Fruit fly (Drosophila melanogaster) whole organism, embryonic: Measurements from ENCODE around the gene ATPsynB.

ENCODE experiments used
- Antp ChIP-seq: fragments of 200-800 bp; sonication (Bioruptor generic); optimal IDR thresholded peaks from 3 replicates; lab custom pipeline; 2016; ENCODE audit warnings: missing biosample characterization, missing genetic modification characterization
- Awh ChIP-seq: fragments of 200-800 bp; sonication (Bioruptor generic); IDR thresholded peaks from 2 replicates; pipeline ENCODE4, ENCODE4 v1.3.6; 2022; ENCODE audit warnings: missing biosample characterization, missing genetic modification characterization
- B-H2 ChIP-seq: fragments of 200-800 bp; sonication (Bioruptor generic); optimal IDR thresholded peaks from 2 replicates; lab custom pipeline; 2018; ENCODE audit warnings: missing biosample characterization, mild to moderate bottlenecking, missing genetic modification characterization
- CG1024 ChIP-seq: fragments of 200-800 bp; sonication (Bioruptor generic); IDR thresholded peaks from 2 replicates; pipeline ENCODE4 v1.3.6; 2022; ENCODE audit warnings: missing biosample characterization, missing genetic modification characterization
- CG10267 ChIP-seq: fragments of 200-800 bp; sonication (Bioruptor generic); optimal IDR thresholded peaks from 2 replicates; lab custom pipeline; 2018; ENCODE audit warnings: missing biosample characterization, mild to moderate bottlenecking, missing genetic modification characterization, moderate library complexity
- CG10366 ChIP-seq: fragments of 200-800 bp; sonication (Bioruptor generic); IDR thresholded peaks from 2 replicates; pipeline ENCODE4 v1.3.6; 2022; ENCODE audit warnings: missing biosample characterization, missing genetic modification characterization
- CG10462 ChIP-seq: fragments of 200-800 bp; sonication (Bioruptor generic); optimal IDR thresholded peaks from 2 replicates; lab custom pipeline; 2016; ENCODE audit warnings: missing biosample characterization, missing genetic modification characterization
- CG11456 ChIP-seq: fragments of 200-800 bp; sonication (Bioruptor generic); IDR thresholded peaks from 3 replicates; pipeline ENCODE4 v1.3.6; 2022; ENCODE audit warnings: missing biosample characterization, missing genetic modification characterization
- CG12942 ChIP-seq: fragments of 200-800 bp; sonication (Bioruptor generic); optimal IDR thresholded peaks from 3 replicates; lab custom pipeline; 2016; ENCODE audit warnings: missing biosample characterization, missing genetic modification characterization
- CG13296 ChIP-seq: fragments of 200-800 bp; sonication (Bioruptor generic); optimal IDR thresholded peaks from 3 replicates; lab custom pipeline; 2018; ENCODE audit warnings: missing biosample characterization, mild to moderate bottlenecking, missing genetic modification characterization
- CG15073 ChIP-seq: fragments of 200-800 bp; sonication (Bioruptor generic); optimal IDR thresholded peaks from 2 replicates; lab custom pipeline; 2016; ENCODE audit warnings: missing biosample characterization, missing genetic modification characterization
- CG15696 ChIP-seq: fragments of 200-800 bp; sonication (Bioruptor generic); optimal IDR thresholded peaks from 2 replicates; lab custom pipeline; 2019; ENCODE audit warnings: missing biosample characterization, mild to moderate bottlenecking, missing genetic modification characterization, moderate library complexity
- CG1647 ChIP-seq: fragments of 200-800 bp; sonication (Bioruptor generic); optimal IDR thresholded peaks from 3 replicates; lab custom pipeline; 2016; ENCODE audit warnings: missing biosample characterization, missing genetic modification characterization
- CG17328 ChIP-seq: fragments of 200-800 bp; sonication (Bioruptor generic); IDR thresholded peaks from 2 replicates; pipeline ENCODE4 v1.3.6; 2022; ENCODE audit warnings: missing biosample characterization, missing genetic modification characterization
- CG17359 ChIP-seq: fragments of 200-800 bp; sonication (Bioruptor generic); optimal IDR thresholded peaks from 3 replicates; lab custom pipeline; 2018; ENCODE audit warnings: missing biosample characterization, mild to moderate bottlenecking, missing genetic modification characterization, moderate library complexity
- CG18011 ChIP-seq: fragments of 200-800 bp; sonication (Bioruptor generic); optimal IDR thresholded peaks from 2 replicates; lab custom pipeline; 2017; ENCODE audit warnings: missing biosample characterization, missing genetic modification characterization, mild to moderate bottlenecking, moderate library complexity, missing genotype
- CG2678 ChIP-seq: fragments of 200-800 bp; sonication (Bioruptor generic); optimal IDR thresholded peaks from 3 replicates; lab custom pipeline; 2019; ENCODE audit warnings: missing biosample characterization, mild to moderate bottlenecking, missing genetic modification characterization, moderate library complexity
- CG5180 ChIP-seq: fragments of 200-800 bp; sonication (Bioruptor generic); optimal IDR thresholded peaks from 3 replicates; lab custom pipeline; 2017; ENCODE audit warnings: missing biosample characterization, missing genetic modification characterization, mild to moderate bottlenecking, moderate library complexity, missing genetic modification reagents
- CG6813 ChIP-seq: fragments of 200-800 bp; sonication (Bioruptor generic); optimal IDR thresholded peaks from 2 replicates; lab custom pipeline; 2017; ENCODE audit warnings: missing biosample characterization, missing genetic modification characterization, mild to moderate bottlenecking, moderate library complexity, missing genetic modification reagents
- CG9817 ChIP-seq: fragments of 200-800 bp; sonication (Bioruptor generic); optimal IDR thresholded peaks from 2 replicates; lab custom pipeline; 2018; ENCODE audit warnings: missing biosample characterization, mild to moderate bottlenecking, missing genetic modification characterization, moderate library complexity
- Dek ChIP-seq: fragments of 200-800 bp; sonication (Bioruptor generic); optimal IDR thresholded peaks from 3 replicates; lab custom pipeline; 2019; ENCODE audit warnings: missing biosample characterization, mild to moderate bottlenecking, missing genetic modification characterization, moderate library complexity
- Dfd ChIP-seq, 2 experiments: fragments of >200 bp; optimal IDR thresholded peaks; 2 replicates each; lab custom pipeline; 2017; ENCODE audit warnings: missing biosample characterization in 2 of 2, missing genetic modification characterization in 2 of 2
- E2f1 ChIP-seq: fragments of 200-800 bp; sonication (Bioruptor generic); IDR thresholded peaks from 2 replicates; pipeline ENCODE4 v1.3.6; 2022; ENCODE audit warnings: missing biosample characterization, missing genetic modification characterization
- ERR ChIP-seq: fragments of 200-800 bp; sonication (Bioruptor generic); optimal IDR thresholded peaks from 2 replicates; lab custom pipeline; 2016; ENCODE audit warnings: missing biosample characterization, missing genetic modification characterization
- Elba2 ChIP-seq: fragments of 200-800 bp; sonication (Bioruptor generic); optimal IDR thresholded peaks from 3 replicates; lab custom pipeline; 2016; ENCODE audit warnings: missing biosample characterization, missing genetic modification characterization
- Hr39 ChIP-seq: fragments of >200 bp; optimal IDR thresholded peaks from 2 replicates; lab custom pipeline; 2017
- MTF-1 ChIP-seq: fragments of 200-800 bp; sonication (Bioruptor generic); optimal IDR thresholded peaks from 2 replicates; lab custom pipeline; 2018; ENCODE audit warnings: missing biosample characterization, mild to moderate bottlenecking, missing genetic modification characterization, borderline replicate concordance
- Stat92E ChIP-seq, 3 experiments: fragments of >200 bp in 2 of 3; fragments of 200-800 bp in 1 of 3; sonication (Bioruptor generic) in 1 of 3; optimal IDR thresholded peaks; 2 replicates each; lab custom pipeline; 2017 to 2019; ENCODE audit warnings: missing biosample characterization in 3 of 3, missing genetic modification characterization in 3 of 3, mild to moderate bottlenecking in 1 of 3, moderate library complexity in 1 of 3
- Trl ChIP-seq, 3 experiments: fragments of >200 bp in 2 of 3; fragments of 200-800 bp in 1 of 3; sonication (Bioruptor generic) in 1 of 3; optimal IDR thresholded peaks; 2 replicates in 1 of 3; 3 replicates in 2 of 3; lab custom pipeline; 2016 to 2017; ENCODE audit warnings: missing biosample characterization in 1 of 3, missing genetic modification characterization in 1 of 3
- Usf ChIP-seq: fragments of 200-800 bp; sonication (Bioruptor generic); optimal IDR thresholded peaks from 2 replicates; lab custom pipeline; 2017; ENCODE audit warnings: missing genotype, missing biosample characterization, missing genetic modification characterization
- YL-1 ChIP-seq: fragments of 200-800 bp; sonication (Bioruptor generic); optimal IDR thresholded peaks from 3 replicates; lab custom pipeline; 2017; ENCODE audit warnings: missing biosample characterization, mild to moderate bottlenecking, missing genetic modification characterization
- ac ChIP-seq: fragments of 200-800 bp; sonication (Bioruptor generic); optimal IDR thresholded peaks from 3 replicates; lab custom pipeline; 2017; ENCODE audit warnings: missing biosample characterization, mild to moderate bottlenecking, missing genetic modification characterization
- aop ChIP-seq: fragments of 200-800 bp; sonication (Bioruptor generic); IDR thresholded peaks from 2 replicates; pipeline ENCODE4 v1.3.6; 2022; ENCODE audit warnings: missing biosample characterization, missing genetic modification characterization
- ara ChIP-seq: fragments of 200-800 bp; sonication (Bioruptor generic); IDR thresholded peaks from 2 replicates; pipeline ENCODE4 v1.3.6; 2022; ENCODE audit warnings: missing biosample characterization, missing genetic modification characterization
- bab2 ChIP-seq: fragments of 200-800 bp; sonication (Bioruptor generic); optimal IDR thresholded peaks from 2 replicates; lab custom pipeline; 2016; ENCODE audit warnings: missing biosample characterization, missing genetic modification characterization
- br ChIP-seq: fragments of >200 bp; optimal IDR thresholded peaks from 2 replicates; lab custom pipeline; 2017
- crol ChIP-seq: fragments of 200-800 bp; sonication (Bioruptor generic); IDR thresholded peaks from 2 replicates; pipeline ENCODE4 v1.3.6; 2022; ENCODE audit warnings: missing biosample characterization, missing genetic modification characterization
- da ChIP-seq: fragments of 200-800 bp; sonication (Bioruptor generic); optimal IDR thresholded peaks from 2 replicates; lab custom pipeline; 2016; ENCODE audit warnings: missing biosample characterization, missing genetic modification characterization
- en ChIP-seq: fragments of 200-800 bp; sonication (Bioruptor generic); optimal IDR thresholded peaks from 2 replicates; lab custom pipeline; 2016; ENCODE audit warnings: missing biosample characterization, missing genetic modification characterization
- gce ChIP-seq: fragments of 200-800 bp; sonication (Bioruptor generic); IDR thresholded peaks from 3 replicates; pipeline ENCODE4 v1.3.6; 2022; ENCODE audit warnings: missing biosample characterization, missing genetic modification characterization
- her ChIP-seq: fragments of 200-800 bp; sonication (Bioruptor generic); optimal IDR thresholded peaks from 2 replicates; lab custom pipeline; 2016; ENCODE audit warnings: missing biosample characterization, missing genetic modification characterization
- inv ChIP-seq: fragments of 200-800 bp; sonication (Bioruptor generic); IDR thresholded peaks from 2 replicates; pipeline ENCODE4 v1.3.6; 2022; ENCODE audit warnings: missing biosample characterization, missing genetic modification characterization; ENCODE audit not compliant: partially characterized antibody
- jumu ChIP-seq: fragments of 200-800 bp; sonication (Bioruptor generic); optimal IDR thresholded peaks from 3 replicates; lab custom pipeline; 2016; ENCODE audit warnings: missing biosample characterization, missing genetic modification characterization
- maf-S ChIP-seq: fragments of 200-800 bp; sonication (Bioruptor generic); optimal IDR thresholded peaks from 2 replicates; lab custom pipeline; 2016; ENCODE audit warnings: missing biosample characterization, missing genetic modification characterization
- trem ChIP-seq: fragments of 200-800 bp; optimal IDR thresholded peaks from 3 replicates; lab custom pipeline; 2019; ENCODE audit warnings: missing biosample characterization, mild to moderate bottlenecking, missing genetic modification characterization, moderate library complexity
- unpg ChIP-seq: fragments of 200-800 bp; sonication (Bioruptor generic); optimal IDR thresholded peaks from 3 replicates; lab custom pipeline; 2018; ENCODE audit warnings: missing biosample characterization, mild to moderate bottlenecking, missing genetic modification characterization, moderate library complexity
- vnd ChIP-seq: fragments of 200-800 bp; sonication (Bioruptor generic); IDR thresholded peaks from 3 replicates; pipeline ENCODE4 v1.3.6; 2022; ENCODE audit warnings: missing biosample characterization, missing genetic modification characterization; ENCODE audit not compliant: partially characterized antibody
- z ChIP-seq: fragments of 200-800 bp; sonication (Bioruptor generic); IDR thresholded peaks from 3 replicates; pipeline ENCODE4 v1.3.6; 2022; ENCODE audit warnings: missing biosample characterization, missing genetic modification characterization
- zen2 ChIP-seq: fragments of 200-800 bp; sonication (Bioruptor generic); IDR thresholded peaks from 3 replicates; pipeline ENCODE4 v1.3.6; 2022; ENCODE audit warnings: missing biosample characterization, missing genetic modification characterization; ENCODE audit not compliant: partially characterized antibody
- zf30C ChIP-seq: fragments of 200-800 bp; sonication (Bioruptor generic); optimal IDR thresholded peaks from 3 replicates; lab custom pipeline; 2018; ENCODE audit warnings: missing biosample characterization, mild to moderate bottlenecking, missing genetic modification characterization

The ATPsynB gene

dm6 chr3L:9744060-9744549, 14.3 kb downstream of the ATPsynB start (continued):
- no peak for TF ChIP-seq Trl (optimal IDR thresholded peaks at IDR 0.05; lab: Kevin White, UChicago)
- TF ChIP-seq Trl (GFP tag; optimal IDR thresholded peaks at IDR 0.05; lab: Kevin White, UChicago), result peak; percentile 82
- TF ChIP-seq Antp (GFP tag; lab: Kevin White, UChicago), result peak; percentile 80
- peak; percentile 76 for TF ChIP-seq MTF-1 (GFP tag; lab: Kevin White, UChicago)
- TF ChIP-seq CG13296 (GFP tag; lab: Kevin White, UChicago), result peak; percentile 93
- peak; percentile 87 for TF ChIP-seq CG2678 (tag; lab: Kevin White, UChicago)
- peak; percentile 70 for TF ChIP-seq trem (tag; lab: Kevin White, UChicago)
- no peak for TF ChIP-seq Elba2 (GFP tag; lab: Kevin White, UChicago)
- TF ChIP-seq CG11456 (GFP tag; lab: Robert Waterston, UW), result peak; percentile 84
- TF ChIP-seq CG15696 (tag; lab: Kevin White, UChicago), result peak; percentile 61
- peak; percentile 88 for TF ChIP-seq unpg (GFP tag; lab: Kevin White, UChicago)
- TF ChIP-seq aop, result 0 out of 2 replicates have a peak, but pooled peaks have one; percentile 5
- peak; percentile 49 for TF ChIP-seq bab2
- peak; percentile 40 for TF ChIP-seq CG10462 (GFP tag; lab: Kevin White, UChicago)
- peak; percentile 88 for TF ChIP-seq gce (GFP tag; lab: Robert Waterston, UW)
- TF ChIP-seq inv, result no peak
- peak; percentile 80 for TF ChIP-seq CG9817
- no peak for TF ChIP-seq CG15073 (GFP tag; lab: Kevin White, UChicago)
- peak; percentile 80 for TF ChIP-seq CG1647 (GFP tag; lab: Kevin White, UChicago)
- TF ChIP-seq vnd, result no peak
- no peak for TF ChIP-seq da (GFP tag; lab: Kevin White, UChicago)
- peak; percentile 69; the same call in 1 of the 2 replicates for TF ChIP-seq Awh (GFP tag; lab: Robert Waterston, UW)
- peak; percentile 89 for TF ChIP-seq z
- TF ChIP-seq CG18011 (GFP tag; lab: Kevin White, UChicago), result peak; percentile 24
- no peak for TF ChIP-seq Dfd (GFP tag; optimal IDR thresholded peaks at IDR 0.05; lab: Kevin White, UChicago)
- TF ChIP-seq CG10366 (GFP tag; lab: Robert Waterston, UW), result peak; percentile 77
- no peak for TF ChIP-seq Hr39 (lab: Kevin White, UChicago)
- peak; percentile 88 for TF ChIP-seq CG10267 (tag; lab: Kevin White, UChicago)
- TF ChIP-seq crol, result no peak
- TF ChIP-seq CG1024 (GFP tag; lab: Robert Waterston, UW), result peak; percentile 44; the same call in 1 of the 2 replicates
- TF ChIP-seq CG6813 (GFP tag; lab: Kevin White, UChicago), result peak; percentile 77
- TF ChIP-seq CG17359 (tag; lab: Kevin White, UChicago), result peak; percentile 88
- TF ChIP-seq ara (GFP tag; lab: Robert Waterston, UW), result peak; percentile 83
- TF ChIP-seq her (GFP tag; lab: Kevin White, UChicago), result peak; percentile 80
- TF ChIP-seq Stat92E (GFP tag; optimal IDR thresholded peaks at IDR 0.05; lab: Kevin White, UChicago), result no peak
- peak; percentile 75 for TF ChIP-seq Dek (tag; lab: Kevin White, UChicago)
- peak; percentile 92 for TF ChIP-seq E2f1 (GFP tag; lab: Robert Waterston, UW)
- TF ChIP-seq zen2 (GFP tag; lab: Robert Waterston, UW), result no peak
- peak; percentile 80 for TF ChIP-seq maf-S (GFP tag; lab: Kevin White, UChicago)
- no peak for TF ChIP-seq ERR (GFP tag; lab: Kevin White, UChicago)
- TF ChIP-seq zf30C (GFP tag; lab: Kevin White, UChicago), result no peak
- TF ChIP-seq jumu (GFP tag; lab: Kevin White, UChicago), result peak; percentile 75
- TF ChIP-seq CG5180 (GFP tag; lab: Kevin White, UChicago), result peak; percentile 87
- peak; percentile 13 for TF ChIP-seq B-H2
- TF ChIP-seq YL-1 (GFP tag; lab: Kevin White, UChicago), result peak; percentile 12
- peak; percentile 47 for TF ChIP-seq CG12942 (GFP tag; lab: Kevin White, UChicago)
- TF ChIP-seq CG17328 (GFP tag; lab: Robert Waterston, UW), result peak; percentile 79
- TF ChIP-seq br (lab: Kevin White, UChicago), result no peak
- peak; percentile 25 for TF ChIP-seq Usf (GFP tag; lab: Kevin White, UChicago)
- TF ChIP-seq ac, result peak; percentile 34
- TF ChIP-seq en (GFP tag; lab: Kevin White, UChicago), result peak; percentile 76
